Worm (Caenorhabditis elegans) whole organism, L4/young adult: ENCODE data around the gene srbc-19.

Experiments
- W03F9.2 ChIP-seq: fragments of 150-350 bp; optimal IDR thresholded peaks from 2 replicates; lab custom pipeline; 2014; ENCODE audit warnings: missing biosample characterization, missing genetic modification characterization
- dao-5 ChIP-seq: sonication (generic microtip); optimal IDR thresholded peaks from 2 replicates; lab custom pipeline; 2016; ENCODE audit warnings: missing genotype, missing genetic modification characterization, moderate library complexity, missing compliant biosample characterization
- him-1 ChIP-seq: sonication (generic microtip); optimal IDR thresholded peaks from 2 replicates; lab custom pipeline; 2016; ENCODE audit warnings: missing genotype, missing genetic modification reagents, missing genetic modification characterization, missing compliant biosample characterization

Gene srbc-19

DNA sequence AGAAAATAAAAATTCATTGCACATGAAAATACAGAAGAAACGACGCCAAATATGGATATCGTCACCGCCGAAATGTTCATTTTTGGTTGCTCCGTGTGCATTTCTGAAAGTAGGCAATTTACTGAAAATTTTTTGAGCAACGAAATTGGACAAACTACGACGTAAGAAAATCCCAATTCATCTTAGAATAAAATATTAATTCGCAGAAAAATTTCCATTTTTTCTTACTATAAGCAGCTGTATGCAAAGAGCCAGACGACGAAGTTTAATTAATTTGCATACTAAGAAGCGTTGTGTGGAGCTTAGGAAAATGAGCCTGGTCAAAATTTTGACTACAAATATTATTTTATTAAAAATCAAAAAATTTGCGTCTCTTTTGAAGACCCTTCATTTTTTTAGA is at the start of gene srbc-19:
Gene srbc-19 (minus strand): TSS at position 101 of the 400 bp plus-strand sequence.
- TF ChIP-seq dao-5 (tag; lab: Kevin White, UChicago) (no peak), W03F9.2 (tag; lab: Kevin White, UChicago) (no peak), him-1 (tag; lab: Kevin White, UChicago) (no peak)

DNA sequence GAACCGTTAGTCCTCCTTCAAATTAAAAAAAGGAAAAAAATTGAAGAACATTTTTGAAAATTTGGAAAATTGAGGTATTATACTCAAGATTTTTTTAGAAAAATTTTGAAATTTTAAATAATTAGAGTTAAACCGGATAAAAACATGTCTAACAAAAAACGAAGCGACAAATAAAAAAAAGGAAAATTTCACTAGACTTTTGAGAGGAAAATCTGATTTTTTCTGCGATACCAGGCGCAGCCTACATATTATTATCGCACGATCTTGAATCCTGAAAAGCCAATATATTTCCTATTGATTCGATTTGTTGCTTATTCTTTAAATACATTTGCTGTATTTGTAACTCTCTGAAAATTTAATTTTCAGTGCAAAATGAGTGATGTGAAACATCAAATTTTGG is 48.8 kb upstream of the srbc-19 start, which contains the start of gene nstp-8:
Gene nstp-8 (plus strand): TSS at position 301 of the 400 bp plus-strand sequence.
- no peak for TF ChIP-seq W03F9.2 (tag; lab: Kevin White, UChicago)
- TF ChIP-seq him-1 (tag; lab: Kevin White, UChicago): no peak
- no peak for TF ChIP-seq dao-5 (tag; lab: Kevin White, UChicago)

DNA sequence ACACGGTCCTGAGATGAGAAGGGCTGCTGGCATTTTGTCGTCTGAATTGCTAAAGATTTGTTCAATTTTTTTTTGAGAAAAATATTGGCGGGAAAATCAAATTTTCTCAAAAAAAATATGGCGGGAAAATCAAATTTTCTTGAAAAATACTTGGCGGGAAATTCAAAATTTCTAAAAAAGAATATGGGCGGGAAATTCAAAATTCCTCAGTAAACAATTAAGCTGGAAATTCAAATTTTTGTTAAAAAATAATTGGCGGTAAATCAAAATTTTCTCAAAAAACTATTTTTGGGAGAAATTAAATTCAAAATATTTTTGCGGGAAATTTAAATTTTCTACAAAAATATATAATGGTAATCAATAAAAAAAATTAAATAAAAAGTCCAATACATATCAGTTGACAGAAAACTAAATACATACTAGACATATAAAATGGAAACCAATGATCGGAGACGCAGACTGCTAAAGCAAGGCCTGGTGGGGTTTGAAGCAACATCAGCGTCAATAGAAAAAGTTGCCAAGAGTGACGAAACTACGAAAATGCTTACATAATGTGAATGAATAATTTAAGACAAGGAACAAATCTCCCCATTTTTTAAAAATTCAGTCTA is 48.0 kb upstream of the srbc-19 start, which contains the start of gene nhr-184:
Gene nhr-184 (minus strand): TSS at position 51 of the 611 bp plus-strand sequence.
- TF ChIP-seq W03F9.2 (tag; lab: Kevin White, UChicago) (peak; percentile 33), dao-5 (tag; lab: Kevin White, UChicago) (no peak)

DNA sequence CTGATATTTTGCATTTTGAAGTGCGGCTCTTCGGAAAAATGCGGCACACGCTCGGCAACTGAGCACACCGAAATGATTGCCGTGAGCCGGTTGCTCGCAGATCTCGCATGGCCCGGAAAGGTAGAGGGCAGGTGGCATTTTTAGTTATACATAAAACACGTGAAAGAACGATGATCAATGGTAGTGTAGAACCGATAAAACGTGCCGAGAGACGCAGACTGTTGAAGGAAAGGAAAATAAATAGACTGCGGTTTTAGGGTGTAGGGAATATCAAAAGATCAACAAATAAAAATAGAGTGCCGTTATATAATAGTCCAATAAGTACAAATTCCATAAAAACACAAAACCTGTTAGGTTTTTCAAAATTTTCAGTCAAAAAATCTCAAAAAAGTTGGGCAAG is 45.4 kb upstream of the srbc-19 start, which contains the start of gene nhr-133:
Gene nhr-133 (minus strand): TSS at position 183 of the 400 bp plus-strand sequence.
- TF ChIP-seq W03F9.2 (tag; lab: Kevin White, UChicago) (no peak), him-1 (tag; lab: Kevin White, UChicago) (no peak)

DNA sequence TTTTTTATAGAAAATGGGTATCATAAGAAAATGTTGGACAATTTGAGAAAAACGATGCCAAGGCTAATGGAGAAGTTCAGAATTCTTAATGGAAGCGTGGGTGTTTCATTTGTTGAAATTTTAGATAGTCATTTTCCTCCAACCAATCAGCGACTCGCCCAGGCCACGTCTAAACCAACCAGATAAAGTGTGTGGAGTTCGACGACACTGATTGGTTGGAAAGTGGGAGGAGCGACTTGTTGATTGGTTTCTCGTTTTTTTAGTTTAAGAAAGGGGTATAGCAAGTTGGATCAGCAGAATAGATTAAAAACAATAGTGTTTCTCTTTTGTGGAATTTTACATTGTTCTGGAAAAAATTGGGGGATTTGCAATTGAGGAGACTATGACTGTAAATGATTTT is 40.9 kb upstream of the srbc-19 start:
- TF ChIP-seq him-1 (tag; lab: Kevin White, UChicago) (no peak), dao-5 (tag; lab: Kevin White, UChicago) (no peak), W03F9.2 (tag; lab: Kevin White, UChicago) (no peak)

DNA sequence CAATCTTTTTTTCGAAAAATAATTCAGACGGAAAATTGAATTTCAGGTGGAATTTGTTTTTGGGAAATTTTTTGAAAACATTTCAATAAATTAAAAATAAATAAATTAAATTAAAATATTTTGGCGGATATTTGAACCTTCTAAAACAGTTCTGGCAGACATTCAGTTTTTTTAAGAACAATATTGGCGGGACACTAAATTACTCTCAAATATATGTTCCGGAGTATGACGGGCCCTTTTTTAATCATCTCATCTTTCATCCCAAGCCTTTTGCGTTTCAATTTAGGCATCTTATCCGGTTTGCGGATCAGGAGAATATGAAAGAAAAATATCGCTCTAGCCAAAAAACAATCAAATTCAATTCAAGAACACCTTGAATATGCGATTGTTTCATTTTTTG is 40.2 kb upstream of the srbc-19 start, which contains the start of gene svh-11:
Gene svh-11 (plus strand): TSS at position 301 of the 400 bp plus-strand sequence.
- TF ChIP-seq dao-5 (tag; lab: Kevin White, UChicago): no peak
- TF ChIP-seq him-1 (tag; lab: Kevin White, UChicago): no peak

DNA sequence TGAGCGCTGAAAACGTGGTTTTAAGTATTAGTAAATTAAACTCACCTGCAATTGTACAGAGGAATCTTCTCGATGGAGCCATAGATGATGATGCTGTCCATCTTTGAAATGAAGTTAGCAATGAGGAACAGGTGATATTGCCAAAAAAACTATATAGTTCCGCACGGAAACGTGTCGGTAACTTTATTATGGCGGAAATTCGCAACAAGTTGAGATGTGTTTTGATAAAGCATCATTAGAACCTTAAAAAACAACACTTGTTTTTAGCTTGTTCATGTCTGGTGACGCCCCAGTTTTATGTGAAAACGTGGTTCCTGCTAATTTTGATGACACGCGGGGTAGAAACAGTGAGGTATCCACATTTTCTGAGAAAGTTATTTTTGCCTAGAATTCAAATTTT is 39.6 kb upstream of the srbc-19 start, which contains the start of gene srt-40:
Gene srt-40 (minus strand): TSS at position 101 of the 400 bp plus-strand sequence.
- TF ChIP-seq W03F9.2 (tag; lab: Kevin White, UChicago): no peak
- TF ChIP-seq him-1 (tag; lab: Kevin White, UChicago): no peak
- no peak for TF ChIP-seq dao-5 (tag; lab: Kevin White, UChicago)

DNA sequence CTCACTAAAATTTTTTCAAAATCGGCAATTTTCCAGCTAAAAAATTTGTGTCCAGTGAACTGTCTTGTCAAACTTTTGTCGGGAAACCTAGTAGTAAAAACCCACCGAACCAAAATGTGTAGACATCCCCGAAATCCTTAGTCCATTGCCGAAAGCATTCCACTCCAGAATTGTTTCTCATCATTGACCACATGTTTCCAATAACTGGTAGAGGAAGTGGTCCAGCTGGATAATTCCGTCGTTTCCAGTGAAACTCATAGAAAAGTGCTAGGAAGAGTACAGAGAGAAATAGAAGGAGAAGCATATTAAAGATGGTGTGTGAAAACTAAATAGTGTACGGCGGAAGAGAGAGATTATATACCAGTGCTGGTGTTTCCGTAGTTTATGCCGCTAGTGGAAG is 37.5 kb upstream of the srbc-19 start, which contains the start of gene cyp-33C12:
Gene cyp-33C12 (minus strand): TSS at position 321 of the 400 bp plus-strand sequence.
- no peak for TF ChIP-seq W03F9.2 (tag; lab: Kevin White, UChicago)
- no peak for TF ChIP-seq dao-5 (tag; lab: Kevin White, UChicago)
- no peak for TF ChIP-seq him-1 (tag; lab: Kevin White, UChicago)

DNA sequence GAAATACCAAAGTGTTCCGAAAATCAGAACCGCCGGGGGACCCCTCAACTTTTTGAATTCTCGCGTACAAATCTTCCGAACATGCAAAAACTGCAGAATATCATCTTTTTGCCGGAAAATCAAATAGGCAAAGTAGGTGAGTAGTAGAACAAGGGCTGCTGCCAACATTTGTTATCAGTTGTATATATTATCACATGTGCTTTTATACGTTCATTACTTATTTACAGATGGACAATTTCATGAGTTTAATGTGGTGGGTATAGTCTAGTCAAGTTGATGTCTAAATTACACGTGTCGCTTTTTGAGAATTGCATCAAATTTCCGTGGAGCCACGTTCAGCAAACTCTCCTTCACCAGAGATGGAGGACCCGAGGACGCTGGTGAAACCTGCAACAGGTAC is 34.7 kb upstream of the srbc-19 start, which contains the start of gene cyp-32B1:
Gene cyp-32B1 (minus strand): TSS at position 176 of the 400 bp plus-strand sequence.
- TF ChIP-seq dao-5 (tag; lab: Kevin White, UChicago) (no peak), W03F9.2 (tag; lab: Kevin White, UChicago) (no peak), him-1 (tag; lab: Kevin White, UChicago) (no peak)

DNA sequence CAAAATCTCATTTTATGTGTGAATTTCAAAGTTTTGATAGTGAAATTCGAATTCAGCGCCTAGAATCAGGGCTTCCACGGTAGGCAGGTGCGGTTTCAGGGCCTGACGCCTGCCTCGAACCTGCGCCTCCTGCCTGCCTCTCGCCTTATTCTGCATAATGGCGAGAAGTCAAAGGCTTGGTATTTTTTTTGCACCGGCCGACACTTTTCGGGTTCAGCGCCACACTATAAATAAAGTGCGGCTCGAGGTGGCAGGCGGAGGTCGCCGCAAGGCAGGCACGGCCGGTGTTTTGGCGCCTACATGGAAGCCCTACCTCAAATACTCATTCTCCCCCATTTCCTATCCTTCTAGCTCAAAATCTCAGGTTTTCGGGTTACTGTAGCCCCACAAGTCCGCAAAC is 33.8 kb upstream of the srbc-19 start:
- no peak for TF ChIP-seq him-1 (tag; lab: Kevin White, UChicago)
- TF ChIP-seq W03F9.2 (tag; lab: Kevin White, UChicago): no peak
- no peak for TF ChIP-seq dao-5 (tag; lab: Kevin White, UChicago)

DNA sequence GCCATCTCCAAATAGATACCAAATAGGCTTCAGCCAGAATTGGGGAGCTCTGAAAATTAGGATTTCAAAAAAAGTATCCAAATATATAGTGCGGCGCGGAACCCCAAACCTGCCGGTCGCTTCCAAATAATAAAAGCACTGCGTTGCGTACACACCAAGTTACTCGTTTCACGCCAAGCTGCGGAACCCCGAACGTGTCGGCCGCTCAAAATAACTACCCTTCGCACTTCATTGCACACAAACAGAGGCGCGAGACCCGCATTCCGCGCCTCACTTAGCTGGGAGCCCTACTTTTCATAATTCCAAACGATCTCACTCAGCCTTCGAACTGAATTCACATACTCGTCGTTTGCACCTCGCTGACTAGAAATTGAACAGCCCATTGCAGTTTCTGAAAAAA is 33.0 kb upstream of the srbc-19 start:
- TF ChIP-seq him-1 (tag; lab: Kevin White, UChicago): no peak
- no peak for TF ChIP-seq W03F9.2 (tag; lab: Kevin White, UChicago)
- no peak for TF ChIP-seq dao-5 (tag; lab: Kevin White, UChicago)

DNA sequence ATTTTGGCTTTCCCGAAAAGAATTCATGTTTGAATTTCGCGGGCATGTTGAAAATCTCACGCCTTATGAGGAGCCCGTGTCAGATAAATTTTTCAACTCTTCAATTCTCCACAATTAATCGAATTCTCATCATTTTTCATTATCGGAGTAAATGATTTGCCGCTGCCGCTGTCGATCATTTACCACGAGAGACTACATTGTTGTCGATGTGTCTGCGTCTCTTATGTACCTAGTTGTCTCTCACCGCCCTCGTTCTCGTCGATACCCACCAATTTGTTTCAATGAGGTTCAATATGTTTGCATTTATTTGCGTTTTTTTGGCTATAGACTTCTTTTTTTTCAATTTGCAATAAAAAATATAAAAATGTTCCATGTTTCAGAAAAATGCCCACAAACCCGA is 25.5 kb upstream of the srbc-19 start, which contains the start of gene nhr-13:
Gene nhr-13 (plus strand): TSS at position 369 of the 400 bp plus-strand sequence.
- TF ChIP-seq dao-5 (tag; lab: Kevin White, UChicago): no peak
- TF ChIP-seq W03F9.2 (tag; lab: Kevin White, UChicago): no peak
- no peak for TF ChIP-seq him-1 (tag; lab: Kevin White, UChicago)

DNA sequence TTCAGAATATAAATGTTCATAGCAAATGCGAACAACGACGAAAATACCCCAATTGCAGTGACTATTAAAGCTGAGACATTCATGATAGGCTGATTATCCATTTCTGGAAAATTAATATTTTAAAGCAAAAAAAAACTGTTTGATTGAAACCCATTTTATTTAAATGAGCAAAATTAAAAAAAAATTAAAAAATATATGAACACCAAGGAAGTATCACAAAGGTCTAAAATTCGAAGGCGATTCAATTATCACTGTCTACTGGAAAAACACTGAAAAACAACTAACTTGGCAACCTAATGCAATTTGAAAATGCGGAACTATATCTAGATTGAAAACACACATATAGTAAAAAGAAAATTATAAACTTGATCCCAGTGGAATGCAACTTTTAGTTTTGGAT is 24.5 kb upstream of the srbc-19 start, which contains the start of gene srbc-42:
Gene srbc-42 (minus strand): TSS at position 101 of the 400 bp plus-strand sequence.
- TF ChIP-seq him-1 (tag; lab: Kevin White, UChicago) (no peak), dao-5 (tag; lab: Kevin White, UChicago) (no peak), W03F9.2 (tag; lab: Kevin White, UChicago) (no peak)

DNA sequence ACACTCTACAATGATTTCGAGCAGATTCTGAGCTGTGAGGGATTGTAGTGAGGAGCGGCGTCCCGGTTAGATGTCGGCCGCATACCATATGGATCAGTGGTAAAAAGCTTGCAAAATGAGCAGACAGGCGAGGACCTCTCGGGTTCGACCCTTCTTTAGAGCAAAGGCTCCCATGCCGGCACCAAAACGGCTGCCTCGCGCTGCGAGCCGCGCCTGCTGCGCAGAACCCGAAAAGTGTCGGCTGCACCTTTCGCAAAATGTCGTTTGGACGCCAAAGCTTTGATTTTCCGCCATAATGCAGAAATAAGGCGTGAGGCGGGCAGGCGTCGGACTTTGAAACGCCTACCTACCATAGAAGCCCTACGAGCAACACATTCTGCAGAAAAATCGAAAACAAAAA is 23.8 kb upstream of the srbc-19 start:
- TF ChIP-seq him-1 (tag; lab: Kevin White, UChicago) (no peak), W03F9.2 (tag; lab: Kevin White, UChicago) (no peak), dao-5 (tag; lab: Kevin White, UChicago) (no peak)
